Worm (Caenorhabditis elegans): ENCODE measurements around the gene sre-43.

ce11 chrII:13976161-13976560 is 7.3 kb upstream of the sre-43 start, which contains the start of gene Y39G8B.2:
- TF ChIP-seq cnd-1 (tag; optimal IDR thresholded peaks at IDR 0.05) (peak; percentile 78), snpc-4 (tag; optimal IDR thresholded peaks at IDR 0.05) (no peak), nhr-237 (tag; optimal IDR thresholded peaks at IDR 0.05) (peak; percentile 79), pha-4 (tag; optimal IDR thresholded peaks at IDR 0.05) (peak; percentile 90), drap-1 (GFP tag; optimal IDR thresholded peaks at IDR 0.05) (peak; percentile 66), unc-39 (tag; optimal IDR thresholded peaks at IDR 0.05) (no peak), blmp-1 (tag; optimal IDR thresholded peaks at IDR 0.05) (no peak), zip-8 (tag; optimal IDR thresholded peaks at IDR 0.05) (no peak), ces-1 (GFP tag; optimal IDR thresholded peaks at IDR 0.05) (peak; percentile 55), elt-1 (tag; optimal IDR thresholded peaks at IDR 0.05; ENCODE audit: borderline replicate concordance, insufficient read depth) (no peak), M03D4.4 (tag; optimal IDR thresholded peaks at IDR 0.05) (peak; percentile 34), mls-2 (tag; optimal IDR thresholded peaks at IDR 0.05) (peak; percentile 70), nhr-28 (tag; optimal IDR thresholded peaks at IDR 0.05) (no peak)
